Fruit fly (Drosophila melanogaster): ENCODE measurements around the gene CG13855.
A peak's percentile ranks its signal among the peaks of the same experiment; 100 is the strongest.

The CG13855 gene

dm6 chr3R:22447874-22448254, 42.1 kb downstream of the CG13855 start, which contains the start of gene CG34376 (continued):
- peak; percentile 65 for TF ChIP-seq CG8924 (tag; optimal IDR thresholded peaks at IDR 0.05)
- no peak; the same call in 1 of the 2 replicates for TF ChIP-seq tna (GFP tag; IDR thresholded peaks at IDR 0.05; ENCODE audit: partially characterized antibody)
- no peak for TF ChIP-seq CG4282 (GFP tag; optimal IDR thresholded peaks at IDR 0.05)
- TF ChIP-seq Hsf (GFP tag; optimal IDR thresholded peaks at IDR 0.05): no peak
- no peak for TF ChIP-seq HmgD (GFP tag; optimal IDR thresholded peaks at IDR 0.05)
- peak; percentile 28 for TF ChIP-seq bcd (GFP tag; optimal IDR thresholded peaks at IDR 0.05)
- TF ChIP-seq nerfin-1 (tag; optimal IDR thresholded peaks at IDR 0.05): peak; percentile 34
- TF ChIP-seq CG7372 (GFP tag; IDR thresholded peaks at IDR 0.05): peak; percentile 13; the same call in 1 of the 2 replicates
- peak; percentile 42 for TF ChIP-seq sqz (GFP tag; optimal IDR thresholded peaks at IDR 0.05)
- TF ChIP-seq pb (GFP tag; optimal IDR thresholded peaks at IDR 0.05): peak; percentile 45
- TF ChIP-seq Rfx (GFP tag; IDR thresholded peaks at IDR 0.05): peak; percentile 62
- TF ChIP-seq al (GFP tag; IDR thresholded peaks at IDR 0.05): no peak; the same call in 1 of the 2 replicates
- no peak for TF ChIP-seq fru (optimal IDR thresholded peaks at IDR 0.05)
- TF ChIP-seq Hr39 (optimal IDR thresholded peaks at IDR 0.05): no peak
- no peak for TF ChIP-seq CG8089 (GFP tag; optimal IDR thresholded peaks at IDR 0.05)
- no peak for TF ChIP-seq org-1 (GFP tag; optimal IDR thresholded peaks at IDR 0.05)
- TF ChIP-seq HmgZ (tag; optimal IDR thresholded peaks at IDR 0.05): peak; percentile 39
- no peak for TF ChIP-seq fd96Cb (tag; optimal IDR thresholded peaks at IDR 0.05)
- peak; percentile 64 for TF ChIP-seq stwl (tag; optimal IDR thresholded peaks at IDR 0.05)
- TF ChIP-seq HLH54F (GFP tag; optimal IDR thresholded peaks at IDR 0.05): no peak
- TF ChIP-seq fd64A (GFP tag; optimal IDR thresholded peaks at IDR 0.05): no peak
- peak; percentile 74 for TF ChIP-seq CG2116 (GFP tag; optimal IDR thresholded peaks at IDR 0.05)
- TF ChIP-seq hkb (optimal IDR thresholded peaks at IDR 0.05): no peak
- peak; percentile 45 for TF ChIP-seq hkb (GFP tag; IDR thresholded peaks at IDR 0.05)
- no peak for TF ChIP-seq en (GFP tag; optimal IDR thresholded peaks at IDR 0.05)
- 0 out of 3 replicates have a peak, but pooled peaks have one; percentile 19 for TF ChIP-seq gce (GFP tag; IDR thresholded peaks at IDR 0.05)
- TF ChIP-seq eve (GFP tag; optimal IDR thresholded peaks at IDR 0.05): no peak
- 0 out of 2 replicates have a peak, but pooled peaks have one; percentile 7 for TF ChIP-seq esg (GFP tag; conservative IDR thresholded peaks at IDR 0.05)
- TF ChIP-seq HHEX (GFP tag; optimal IDR thresholded peaks at IDR 0.05): no peak
- TF ChIP-seq pfk (GFP tag; optimal IDR thresholded peaks at IDR 0.05): peak; percentile 25
- TF ChIP-seq tin (GFP tag; optimal IDR thresholded peaks at IDR 0.05): no peak
- no peak for TF ChIP-seq trh (GFP tag; optimal IDR thresholded peaks at IDR 0.05)
- TF ChIP-seq CG7963 (GFP tag; IDR thresholded peaks at IDR 0.05; ENCODE audit: partially characterized antibody): no peak
- peak; percentile 38 for TF ChIP-seq Vsx1 (GFP tag; optimal IDR thresholded peaks at IDR 0.05)
- peak; percentile 25 for TF ChIP-seq ATbp (GFP tag; optimal IDR thresholded peaks at IDR 0.05)
- no peak for TF ChIP-seq CG31388 (GFP tag; optimal IDR thresholded peaks at IDR 0.05)
- TF ChIP-seq CG15479 (GFP tag; optimal IDR thresholded peaks at IDR 0.05): no peak
- TF ChIP-seq fu2 (GFP tag; optimal IDR thresholded peaks at IDR 0.05): no peak
- TF ChIP-seq gsb (GFP tag; IDR thresholded peaks at IDR 0.05): peak; percentile 59
- TF ChIP-seq CG8388 (GFP tag; optimal IDR thresholded peaks at IDR 0.05): no peak
- TF ChIP-seq lov (optimal IDR thresholded peaks at IDR 0.05): no peak
- TF ChIP-seq lov (GFP tag; IDR thresholded peaks at IDR 0.05): 0 out of 3 replicates have a peak, but pooled peaks have one; percentile 45
- no peak for TF ChIP-seq Elba2 (GFP tag; optimal IDR thresholded peaks at IDR 0.05)
- no peak for TF ChIP-seq cato (GFP tag; optimal IDR thresholded peaks at IDR 0.05; ENCODE audit: borderline replicate concordance)
- peak; percentile 88 for TF ChIP-seq Ets65A (GFP tag)
- no peak for TF ChIP-seq CG7786 (GFP tag; optimal IDR thresholded peaks at IDR 0.05)
- no peak for TF ChIP-seq CG14860 (GFP tag; IDR thresholded peaks at IDR 0.05; ENCODE audit: partially characterized antibody)
- TF ChIP-seq pho (GFP tag; optimal IDR thresholded peaks at IDR 0.05): no peak
- no peak for TF ChIP-seq Taf1 (GFP tag; IDR thresholded peaks at IDR 0.05)
- no peak for TF ChIP-seq da (GFP tag; optimal IDR thresholded peaks at IDR 0.05)
- TF ChIP-seq grau (tag; optimal IDR thresholded peaks at IDR 0.05): peak; percentile 41
- no peak for TF ChIP-seq CG12744 (GFP tag; optimal IDR thresholded peaks at IDR 0.05)
- TF ChIP-seq luna (GFP tag; optimal IDR thresholded peaks at IDR 0.05): no peak
